Fruit fly (Drosophila melanogaster): ENCODE data around the gene CG13857.
A peak's percentile ranks its signal among the peaks of the same experiment; 100 is the strongest.

dm6 chr3R:22368777-22369214, 25.1 kb downstream of the CG13857 start:
- TF ChIP-seq Six4 (GFP tag; optimal IDR thresholded peaks at IDR 0.05) (peak; percentile 37), CG2120 (GFP tag; optimal IDR thresholded peaks at IDR 0.05) (peak; percentile 79), Sin3A (optimal IDR thresholded peaks at IDR 0.05) (no peak), D19A (tag; optimal IDR thresholded peaks at IDR 0.05) (peak; percentile 75), sd (tag; optimal IDR thresholded peaks at IDR 0.05) (no peak), CG11723 (GFP tag; optimal IDR thresholded peaks at IDR 0.05) (no peak), al (GFP tag; IDR thresholded peaks at IDR 0.05) (peak; percentile 60; the same call in 1 of the 2 replicates), CG11085 (GFP tag; IDR thresholded peaks at IDR 0.05) (no peak; the same call in 1 of the 2 replicates), Antp (GFP tag; optimal IDR thresholded peaks at IDR 0.05) (peak; percentile 12), CG4282 (GFP tag; optimal IDR thresholded peaks at IDR 0.05) (no peak), C15 (GFP tag; IDR thresholded peaks at IDR 0.05) (0 out of 3 replicates have a peak, but pooled peaks have one; percentile 49), repo (GFP tag; optimal IDR thresholded peaks at IDR 0.05) (no peak), sens-2 (GFP tag; IDR thresholded peaks at IDR 0.05) (peak; percentile 42; the same call in 1 of the 2 replicates), CG6683 (GFP tag; optimal IDR thresholded peaks at IDR 0.05) (peak; percentile 39)
